Fruit fly (Drosophila melanogaster) whole organism, embryonic: ENCODE measurements around the gene Obp19b.

Experiments used
- Atf3 ChIP-seq: fragments of 200-800 bp; sonication (Bioruptor generic); optimal IDR thresholded peaks from 3 replicates; lab custom pipeline; 2016; ENCODE audit warnings: missing biosample characterization, missing genetic modification characterization
- Bdp1 ChIP-seq: fragments of 200-800 bp; sonication (Bioruptor generic); optimal IDR thresholded peaks from 3 replicates; lab custom pipeline; 2016; ENCODE audit warnings: missing biosample characterization, missing genetic modification characterization
- C15 ChIP-seq: fragments of 200-800 bp; sonication (Bioruptor generic); IDR thresholded peaks from 3 replicates; pipeline ENCODE4 v1.3.6; 2022; ENCODE audit warnings: missing biosample characterization, missing genetic modification characterization
- CG11504 ChIP-seq: fragments of 200-800 bp; sonication (Bioruptor generic); optimal IDR thresholded peaks from 3 replicates; lab custom pipeline; 2019; ENCODE audit warnings: missing biosample characterization, mild to moderate bottlenecking, missing genetic modification characterization, moderate library complexity
- CG12071 ChIP-seq: fragments of 200-800 bp; sonication (Bioruptor generic); optimal IDR thresholded peaks from 3 replicates; lab custom pipeline; 2018; ENCODE audit warnings: missing biosample characterization, mild to moderate bottlenecking, missing genetic modification characterization
- CG12236 ChIP-seq: fragments of 200-800 bp; sonication (Bioruptor generic); optimal IDR thresholded peaks from 2 replicates; lab custom pipeline; 2016; ENCODE audit warnings: missing biosample characterization, missing genetic modification characterization
- CG1233 ChIP-seq: fragments of 200-800 bp; sonication (Bioruptor generic); optimal IDR thresholded peaks from 4 replicates; lab custom pipeline; 2018; ENCODE audit warnings: missing biosample characterization, mild to moderate bottlenecking, missing genetic modification characterization
- CG12744 ChIP-seq: fragments of 200-800 bp; sonication (Bioruptor generic); optimal IDR thresholded peaks from 2 replicates; lab custom pipeline; 2016; ENCODE audit warnings: missing biosample characterization, missing genetic modification characterization
- CG13287 ChIP-seq: fragments of 200-800 bp; sonication (Bioruptor generic); IDR thresholded peaks from 2 replicates; pipeline ENCODE4 v1.3.6; 2022; ENCODE audit warnings: missing biosample characterization, missing genetic modification characterization; ENCODE audit not compliant: partially characterized antibody
- CG17359 ChIP-seq: fragments of 200-800 bp; sonication (Bioruptor generic); optimal IDR thresholded peaks from 3 replicates; lab custom pipeline; 2018; ENCODE audit warnings: missing biosample characterization, mild to moderate bottlenecking, missing genetic modification characterization, moderate library complexity
- CG18476 ChIP-seq: fragments of 200-800 bp; sonication (Bioruptor generic); optimal IDR thresholded peaks from 2 replicates; lab custom pipeline; 2016; ENCODE audit warnings: missing biosample characterization, mild to moderate bottlenecking, missing genetic modification characterization
- CG2120 ChIP-seq: fragments of 200-800 bp; sonication (Bioruptor generic); optimal IDR thresholded peaks from 3 replicates; lab custom pipeline; 2016; ENCODE audit warnings: missing biosample characterization, missing genetic modification characterization
- CG2199 ChIP-seq: fragments of 200-800 bp; sonication (Bioruptor generic); IDR thresholded peaks from 3 replicates; pipeline ENCODE4 v1.3.6; 2022; ENCODE audit warnings: missing biosample characterization, missing genetic modification characterization
- CG31441 ChIP-seq: fragments of 200-800 bp; sonication (Bioruptor generic); IDR thresholded peaks from 2 replicates; pipeline ENCODE4 v1.3.6; 2022; ENCODE audit warnings: missing biosample characterization, missing genetic modification characterization
- CG3726 ChIP-seq: fragments of 200-800 bp; sonication (Bioruptor generic); IDR thresholded peaks from 3 replicates; pipeline ENCODE4, ENCODE4 v1.3.6; 2022; ENCODE audit warnings: missing biosample characterization, missing genetic modification characterization
- CG3838 ChIP-seq: fragments of 200-800 bp; sonication (Bioruptor generic); optimal IDR thresholded peaks from 3 replicates; lab custom pipeline; 2016; ENCODE audit warnings: missing biosample characterization, missing genetic modification characterization
- CG8388 ChIP-seq: fragments of 200-800 bp; sonication (Bioruptor generic); optimal IDR thresholded peaks from 2 replicates; lab custom pipeline; 2019; ENCODE audit warnings: missing biosample characterization, mild to moderate bottlenecking, missing genetic modification characterization, moderate library complexity
- CrebB ChIP-seq: fragments of 200-800 bp; sonication (Bioruptor generic); optimal IDR thresholded peaks from 3 replicates; lab custom pipeline; 2018; ENCODE audit warnings: missing biosample characterization, mild to moderate bottlenecking, missing genetic modification characterization
- D ChIP-seq, 2 experiments: fragments of 200-800 bp in 1 of 2; fragments of >200 bp in 1 of 2; sonication (Bioruptor generic) in 1 of 2; optimal IDR thresholded peaks; 2 replicates in 1 of 2; 3 replicates in 1 of 2; lab custom pipeline; 2017; ENCODE audit warnings: mild to moderate bottlenecking in 1 of 2, missing biosample characterization in 1 of 2, missing genetic modification characterization in 1 of 2, missing genetic modification reagents in 1 of 2
- Dll ChIP-seq: fragments of 200-800 bp; sonication (Bioruptor generic); IDR thresholded peaks from 4 replicates; pipeline ENCODE4 v1.3.6; 2022; ENCODE audit warnings: missing biosample characterization, missing genetic modification characterization; ENCODE audit not compliant: partially characterized antibody
- Drgx ChIP-seq: fragments of 200-800 bp; sonication (Bioruptor generic); IDR thresholded peaks from 2 replicates; pipeline ENCODE4 v1.3.6; 2022; ENCODE audit warnings: missing biosample characterization, missing genetic modification characterization
- Elba2 ChIP-seq: fragments of 200-800 bp; sonication (Bioruptor generic); optimal IDR thresholded peaks from 3 replicates; lab custom pipeline; 2016; ENCODE audit warnings: missing biosample characterization, missing genetic modification characterization
- Fer3 ChIP-seq: fragments of 200-800 bp; sonication (Bioruptor generic); optimal IDR thresholded peaks from 2 replicates; lab custom pipeline; 2018; ENCODE audit warnings: missing biosample characterization, mild to moderate bottlenecking, missing genetic modification characterization, moderate library complexity
- Gug ChIP-seq: fragments of 200-800 bp; sonication (Bioruptor generic); IDR thresholded peaks from 4 replicates; pipeline ENCODE4 v1.3.6; 2022; ENCODE audit warnings: missing biosample characterization, missing genetic modification characterization
- HHEX ChIP-seq: fragments of 200-800 bp; sonication (Bioruptor generic); optimal IDR thresholded peaks from 3 replicates; lab custom pipeline; 2017; ENCODE audit warnings: missing biosample characterization, mild to moderate bottlenecking, missing genetic modification characterization, missing genetic modification reagents
- HLH3B ChIP-seq: fragments of 200-800 bp; sonication (Bioruptor generic); IDR thresholded peaks from 2 replicates; pipeline ENCODE4 v1.3.6; 2022; ENCODE audit warnings: missing biosample characterization, missing genetic modification characterization
- HmgZ ChIP-seq: fragments of 200-800 bp; sonication (Bioruptor generic); optimal IDR thresholded peaks from 2 replicates; lab custom pipeline; 2018; ENCODE audit warnings: missing biosample characterization, mild to moderate bottlenecking, missing genetic modification characterization
- Oaz ChIP-seq: fragments of 200-800 bp; sonication (Bioruptor generic); IDR thresholded peaks from 2 replicates; pipeline ENCODE4 v1.3.6; 2022; ENCODE audit warnings: missing biosample characterization, missing genetic modification characterization
- Pdp1 ChIP-seq, 2 experiments: fragments of 200-800 bp; sonication (Bioruptor generic); optimal IDR thresholded peaks; 3 replicates each; lab custom pipeline; 2016; ENCODE audit warnings: missing biosample characterization in 2 of 2, missing genetic modification characterization in 2 of 2, mild to moderate bottlenecking in 1 of 2, moderate library complexity in 1 of 2
- Sin3A ChIP-seq: fragments of >200 bp; optimal IDR thresholded peaks from 2 replicates; lab custom pipeline; 2018
- ab ChIP-seq: fragments of 200-800 bp; sonication (Bioruptor generic); optimal IDR thresholded peaks from 2 replicates; lab custom pipeline; 2016; ENCODE audit warnings: missing biosample characterization, missing genetic modification characterization
- al ChIP-seq: fragments of 200-800 bp; sonication (Bioruptor generic); IDR thresholded peaks from 2 replicates; pipeline ENCODE4 v1.3.6; 2022; ENCODE audit warnings: missing biosample characterization, missing genetic modification characterization
- bcd ChIP-seq: fragments of 200-800 bp; sonication (Bioruptor generic); optimal IDR thresholded peaks from 2 replicates; lab custom pipeline; 2017; ENCODE audit warnings: missing biosample characterization, mild to moderate bottlenecking, missing genetic modification characterization
- dati ChIP-seq: fragments of 200-800 bp; sonication (Bioruptor generic); IDR thresholded peaks from 2 replicates; pipeline ENCODE4 v1.3.6; 2022; ENCODE audit warnings: missing biosample characterization, missing genetic modification characterization
- eve ChIP-seq, 2 experiments: fragments of >200 bp; optimal IDR thresholded peaks; 2 replicates each; lab custom pipeline; 2017; ENCODE audit warnings: missing biosample characterization in 2 of 2, missing genetic modification characterization in 2 of 2
- gem ChIP-seq: fragments of 200-800 bp; sonication (Bioruptor generic); optimal IDR thresholded peaks from 2 replicates; lab custom pipeline; 2019; ENCODE audit warnings: missing biosample characterization, mild to moderate bottlenecking, missing genetic modification characterization, moderate library complexity
- gro ChIP-seq: fragments of 200-800 bp; sonication (Bioruptor generic); optimal IDR thresholded peaks from 2 replicates; lab custom pipeline; 2016; ENCODE audit warnings: missing biosample characterization, missing genetic modification characterization
- hb ChIP-seq: fragments of 200-800 bp; sonication (Bioruptor generic); IDR thresholded peaks from 3 replicates; pipeline ENCODE4 v1.3.6; 2022; ENCODE audit warnings: missing biosample characterization, missing genetic modification characterization; ENCODE audit not compliant: partially characterized antibody
- inv ChIP-seq: fragments of 200-800 bp; sonication (Bioruptor generic); IDR thresholded peaks from 2 replicates; pipeline ENCODE4 v1.3.6; 2022; ENCODE audit warnings: missing biosample characterization, missing genetic modification characterization; ENCODE audit not compliant: partially characterized antibody
- kni ChIP-seq: fragments of 200-800 bp; sonication (Bioruptor generic); optimal IDR thresholded peaks from 3 replicates; lab custom pipeline; 2017; ENCODE audit warnings: mild to moderate bottlenecking, missing biosample characterization, missing genetic modification reagents, missing genetic modification characterization
- pho ChIP-seq: fragments of 200-800 bp; sonication (Bioruptor generic); optimal IDR thresholded peaks from 2 replicates; lab custom pipeline; 2016; ENCODE audit warnings: missing biosample characterization, missing genetic modification characterization
- pita ChIP-seq: fragments of 200-800 bp; sonication (Bioruptor generic); optimal IDR thresholded peaks from 2 replicates; lab custom pipeline; 2017; ENCODE audit warnings: missing biosample characterization, mild to moderate bottlenecking, missing genetic modification characterization
- repo ChIP-seq: fragments of 200-800 bp; sonication (Bioruptor generic); optimal IDR thresholded peaks from 2 replicates; lab custom pipeline; 2016; ENCODE audit warnings: missing biosample characterization, missing genetic modification characterization
- sim ChIP-seq: fragments of 200-800 bp; sonication (Bioruptor generic); IDR thresholded peaks from 2 replicates; pipeline ENCODE4 v1.3.6; 2022; ENCODE audit warnings: missing biosample characterization, missing genetic modification characterization
- sima ChIP-seq: fragments of 200-800 bp; sonication (Bioruptor generic); optimal IDR thresholded peaks from 2 replicates; lab custom pipeline; 2016; ENCODE audit warnings: missing biosample characterization, missing genetic modification characterization
- sisA ChIP-seq: fragments of 200-800 bp; sonication (Bioruptor generic); IDR thresholded peaks from 2 replicates; pipeline ENCODE4 v1.3.6; 2022; ENCODE audit warnings: missing biosample characterization, missing genetic modification characterization
- tll ChIP-seq, 2 experiments: fragments of 200-800 bp in 1 of 2; fragments of >200 bp in 1 of 2; sonication (Bioruptor generic) in 1 of 2; optimal IDR thresholded peaks; 2 replicates each; lab custom pipeline; 2017 to 2019; ENCODE audit warnings: missing biosample characterization in 2 of 2, missing genetic modification characterization in 2 of 2, mild to moderate bottlenecking in 1 of 2, moderate library complexity in 1 of 2
- yki ChIP-seq: fragments of >200 bp; optimal IDR thresholded peaks from 3 replicates; lab custom pipeline; 2018
- zen ChIP-seq: fragments of 200-800 bp; sonication (Bioruptor generic); optimal IDR thresholded peaks from 3 replicates; lab custom pipeline; 2018; ENCODE audit warnings: missing biosample characterization, mild to moderate bottlenecking, missing genetic modification characterization, moderate library complexity

Obp19b gene

dm6 chrX:20394066-20394913 lies 22.2 kb upstream of the Obp19b start, which contains the start of gene HERC2 (continued):
- TF ChIP-seq sisA (GFP tag; lab: Robert Waterston, UW) (peak; percentile 54; the same call in 1 of the 2 replicates), Elba2 (GFP tag; lab: Kevin White, UChicago) (peak; percentile 12), CG2120 (GFP tag; lab: Kevin White, UChicago) (peak; percentile 74), pita (GFP tag; lab: Kevin White, UChicago) (no peak), CG2199 (GFP tag; lab: Robert Waterston, UW) (no peak), CG12236 (no peak), dati (GFP tag; lab: Robert Waterston, UW) (no peak), inv (peak; percentile 79), hb (GFP tag; lab: Robert Waterston, UW) (peak; percentile 91), al (GFP tag; lab: Robert Waterston, UW) (peak; percentile 59), kni (GFP tag; lab: Kevin White, UChicago) (no peak), CG18476 (GFP tag; lab: Kevin White, UChicago) (no peak), HHEX (GFP tag; lab: Kevin White, UChicago) (no peak), eve (GFP tag; optimal IDR thresholded peaks at IDR 0.05; lab: Kevin White, UChicago) (no peak), HLH3B (GFP tag; lab: Robert Waterston, UW) (peak; percentile 34; the same call in 1 of the 2 replicates), pho (peak; percentile 64), gem (tag; lab: Kevin White, UChicago) (no peak), sim (no peak), CG8388 (GFP tag; lab: Kevin White, UChicago) (peak; percentile 29), CG3726 (no peak), Pdp1 (GFP tag; optimal IDR thresholded peaks at IDR 0.05; lab: Kevin White, UChicago) (peak; percentile 57 to 62), CrebB (tag; lab: Kevin White, UChicago) (no peak), Drgx (GFP tag; lab: Robert Waterston, UW) (0 out of 2 replicates have a peak, but pooled peaks have one; percentile 16), CG13287 (GFP tag; lab: Robert Waterston, UW) (peak; percentile 83), CG31441 (GFP tag; lab: Robert Waterston, UW) (no peak), CG12744 (GFP tag; lab: Kevin White, UChicago) (peak; percentile 9), tll (GFP tag; optimal IDR thresholded peaks at IDR 0.05; lab: Kevin White, UChicago) (no peak), CG17359 (tag; lab: Kevin White, UChicago) (no peak), CG1233 (no peak), ab (GFP tag; lab: Kevin White, UChicago) (no peak), Sin3A (peak; percentile 5), D (optimal IDR thresholded peaks at IDR 0.05; lab: Kevin White, UChicago) (no peak), D (GFP tag; optimal IDR thresholded peaks at IDR 0.05; lab: Kevin White, UChicago) (no peak), Atf3 (GFP tag; lab: Kevin White, UChicago) (peak; percentile 41), bcd (GFP tag; lab: Kevin White, UChicago) (peak; percentile 56), zen (tag; lab: Kevin White, UChicago) (peak; percentile 37), HmgZ (peak; percentile 35), CG3838 (no peak), CG12071 (GFP tag; lab: Kevin White, UChicago) (no peak), Oaz (no peak), gro (no peak), Bdp1 (GFP tag; lab: Kevin White, UChicago) (peak; percentile 3), CG11504 (tag; lab: Kevin White, UChicago) (no peak), C15 (GFP tag; lab: Robert Waterston, UW) (0 out of 3 replicates have a peak, but pooled peaks have one; percentile 10), Gug (GFP tag; lab: Robert Waterston, UW) (peak; percentile 74; the same call in 2 of the 4 replicates), sima (GFP tag; lab: Kevin White, UChicago) (no peak), repo (GFP tag; lab: Kevin White, UChicago) (no peak), Fer3 (tag; lab: Kevin White, UChicago) (peak; percentile 12), Dll (GFP tag; lab: Robert Waterston, UW) (peak; percentile 79), yki (lab: Kevin White, UChicago) (no peak)
